Fruit fly (Drosophila melanogaster) whole organism, embryonic: ENCODE data around the gene anchor.

Experiments used
- Abd-B ChIP-seq: fragments of 200-800 bp; sonication (Bioruptor generic); optimal IDR thresholded peaks from 2 replicates; lab custom pipeline; 2018; ENCODE audit warnings: missing biosample characterization, mild to moderate bottlenecking, missing genetic modification characterization, moderate library complexity
- Ada2b ChIP-seq: fragments of 200-800 bp; sonication (Bioruptor generic); IDR thresholded peaks from 2 replicates; pipeline ENCODE4 v1.3.6; 2022; ENCODE audit warnings: missing biosample characterization, missing genetic modification characterization
- Blimp-1 ChIP-seq: fragments of 200-800 bp; sonication (Bioruptor generic); optimal IDR thresholded peaks from 3 replicates; lab custom pipeline; 2018; ENCODE audit warnings: missing biosample characterization, missing genetic modification characterization, mild to moderate bottlenecking, moderate library complexity, missing genetic modification reagents
- CG10959 ChIP-seq: fragments of 200-800 bp; sonication (Bioruptor generic); IDR thresholded peaks from 2 replicates; pipeline ENCODE4 v1.3.6; 2022; ENCODE audit warnings: missing biosample characterization, missing genetic modification characterization
- CG11456 ChIP-seq: fragments of 200-800 bp; sonication (Bioruptor generic); IDR thresholded peaks from 3 replicates; pipeline ENCODE4 v1.3.6; 2022; ENCODE audit warnings: missing biosample characterization, missing genetic modification characterization
- CG12155 ChIP-seq: fragments of 200-800 bp; sonication (Bioruptor generic); optimal IDR thresholded peaks from 3 replicates; lab custom pipeline; 2016; ENCODE audit warnings: missing biosample characterization, missing genetic modification characterization
- CG1233 ChIP-seq: fragments of 200-800 bp; sonication (Bioruptor generic); optimal IDR thresholded peaks from 4 replicates; lab custom pipeline; 2018; ENCODE audit warnings: missing biosample characterization, mild to moderate bottlenecking, missing genetic modification characterization
- CG14050 ChIP-seq: fragments of 200-800 bp; sonication (Bioruptor generic); IDR thresholded peaks from 3 replicates; pipeline ENCODE4 v1.3.6; 2022; ENCODE audit warnings: missing biosample characterization, missing genetic modification characterization
- CG14965 ChIP-seq: fragments of 200-800 bp; sonication (Bioruptor generic); optimal IDR thresholded peaks from 2 replicates; lab custom pipeline; 2016; ENCODE audit warnings: missing biosample characterization, missing genetic modification characterization, borderline replicate concordance
- CG1529 ChIP-seq: fragments of 200-800 bp; sonication (Bioruptor generic); optimal IDR thresholded peaks from 3 replicates; lab custom pipeline; 2018; ENCODE audit warnings: missing biosample characterization, missing genetic modification characterization
- CG15514 ChIP-seq: fragments of 200-800 bp; sonication (Bioruptor generic); optimal IDR thresholded peaks from 3 replicates; lab custom pipeline; 2017; ENCODE audit warnings: missing biosample characterization, missing genetic modification characterization, mild to moderate bottlenecking, moderate library complexity, missing genetic modification reagents
- CG18262 ChIP-seq: fragments of 200-800 bp; optimal IDR thresholded peaks from 3 replicates; lab custom pipeline; 2019; ENCODE audit warnings: missing biosample characterization, mild to moderate bottlenecking, missing genetic modification characterization, moderate library complexity
- CG2202 ChIP-seq: fragments of 200-800 bp; sonication (Bioruptor generic); optimal IDR thresholded peaks from 2 replicates; lab custom pipeline; 2018; ENCODE audit warnings: missing biosample characterization, mild to moderate bottlenecking, missing genetic modification characterization
- CG3726 ChIP-seq: fragments of 200-800 bp; sonication (Bioruptor generic); IDR thresholded peaks from 3 replicates; pipeline ENCODE4, ENCODE4 v1.3.6; 2022; ENCODE audit warnings: missing biosample characterization, missing genetic modification characterization
- CG42726 ChIP-seq: fragments of 200-800 bp; sonication (Bioruptor generic); IDR thresholded peaks from 2 replicates; pipeline ENCODE4 v1.3.6; 2022; ENCODE audit warnings: missing biosample characterization, missing genetic modification characterization; ENCODE audit not compliant: partially characterized antibody
- CG4328 ChIP-seq: fragments of 200-800 bp; sonication (Bioruptor generic); optimal IDR thresholded peaks from 3 replicates; lab custom pipeline; 2017; ENCODE audit warnings: missing biosample characterization, missing genetic modification reagents, missing genetic modification characterization
- CG5180 ChIP-seq: fragments of 200-800 bp; sonication (Bioruptor generic); optimal IDR thresholded peaks from 3 replicates; lab custom pipeline; 2017; ENCODE audit warnings: missing biosample characterization, missing genetic modification characterization, mild to moderate bottlenecking, moderate library complexity, missing genetic modification reagents
- CG5245 ChIP-seq: fragments of 200-800 bp; sonication (Bioruptor generic); optimal IDR thresholded peaks from 3 replicates; lab custom pipeline; 2016; ENCODE audit warnings: missing biosample characterization, missing genetic modification characterization
- Doc3 ChIP-seq: fragments of 200-800 bp; sonication (Bioruptor generic); IDR thresholded peaks from 3 replicates; pipeline ENCODE4 v1.3.6; 2022; ENCODE audit warnings: missing biosample characterization, missing genetic modification characterization; ENCODE audit not compliant: partially characterized antibody
- Dref ChIP-seq: fragments of 200-800 bp; sonication (Bioruptor generic); IDR thresholded peaks from 2 replicates; pipeline ENCODE4 v1.3.6; 2022; ENCODE audit warnings: missing biosample characterization, missing genetic modification characterization
- GATAe ChIP-seq: fragments of 200-800 bp; sonication (Bioruptor generic); conservative IDR thresholded peaks from 2 replicates; pipeline ENCODE4 v1.3.6; 2022; ENCODE audit warnings: missing biosample characterization, missing genetic modification characterization
- Gug ChIP-seq: fragments of 200-800 bp; sonication (Bioruptor generic); IDR thresholded peaks from 4 replicates; pipeline ENCODE4 v1.3.6; 2022; ENCODE audit warnings: missing biosample characterization, missing genetic modification characterization
- HLH4C ChIP-seq: fragments of 200-800 bp; sonication (Bioruptor generic); IDR thresholded peaks from 3 replicates; pipeline ENCODE4 v1.3.6; 2022; ENCODE audit warnings: missing biosample characterization, missing genetic modification characterization; ENCODE audit not compliant: partially characterized antibody
- HLHmδ ChIP-seq: fragments of 200-800 bp; sonication (Bioruptor generic); optimal IDR thresholded peaks from 2 replicates; lab custom pipeline; 2018; ENCODE audit warnings: missing biosample characterization, mild to moderate bottlenecking, missing genetic modification characterization, moderate library complexity
- Hr3 ChIP-seq: fragments of 200-800 bp; sonication (Bioruptor generic); optimal IDR thresholded peaks from 3 replicates; lab custom pipeline; 2016; ENCODE audit warnings: missing biosample characterization, missing genetic modification characterization
- Hr78 ChIP-seq, 2 experiments: fragments of 200-800 bp in 1 of 2; fragments of >200 bp in 1 of 2; sonication (Bioruptor generic) in 1 of 2; optimal IDR thresholded peaks; 2 replicates each; lab custom pipeline; 2017 to 2019; ENCODE audit warnings: missing biosample characterization in 2 of 2, missing genetic modification characterization in 2 of 2, mild to moderate bottlenecking in 1 of 2, moderate library complexity in 1 of 2
- MESR4 ChIP-seq: fragments of 200-800 bp; sonication (Bioruptor generic); optimal IDR thresholded peaks from 2 replicates; lab custom pipeline; 2018; ENCODE audit warnings: missing biosample characterization, mild to moderate bottlenecking, missing genetic modification characterization, moderate library complexity
- Meics ChIP-seq: fragments of 200-800 bp; sonication (Bioruptor generic); optimal IDR thresholded peaks from 2 replicates; lab custom pipeline; 2017; ENCODE audit warnings: missing biosample characterization, mild to moderate bottlenecking, missing genetic modification characterization
- NC2α ChIP-seq: fragments of 200-800 bp; sonication (Bioruptor generic); optimal IDR thresholded peaks from 2 replicates; lab custom pipeline; 2016; ENCODE audit warnings: missing biosample characterization, missing genetic modification characterization
- Sox100B ChIP-seq: fragments of 200-800 bp; sonication (Bioruptor generic); optimal IDR thresholded peaks from 3 replicates; lab custom pipeline; 2018; ENCODE audit warnings: missing biosample characterization, mild to moderate bottlenecking, missing genetic modification characterization
- aop ChIP-seq: fragments of 200-800 bp; sonication (Bioruptor generic); IDR thresholded peaks from 2 replicates; pipeline ENCODE4 v1.3.6; 2022; ENCODE audit warnings: missing biosample characterization, missing genetic modification characterization
- bab2 ChIP-seq: fragments of 200-800 bp; sonication (Bioruptor generic); optimal IDR thresholded peaks from 2 replicates; lab custom pipeline; 2016; ENCODE audit warnings: missing biosample characterization, missing genetic modification characterization
- bcd ChIP-seq: fragments of 200-800 bp; sonication (Bioruptor generic); optimal IDR thresholded peaks from 2 replicates; lab custom pipeline; 2017; ENCODE audit warnings: missing biosample characterization, mild to moderate bottlenecking, missing genetic modification characterization
- cas ChIP-seq: fragments of 200-800 bp; sonication (Bioruptor generic); IDR thresholded peaks from 2 replicates; pipeline ENCODE4 v1.3.6; 2022; ENCODE audit warnings: missing biosample characterization, missing genetic modification characterization
- crc ChIP-seq: fragments of 200-800 bp; sonication (Bioruptor generic); optimal IDR thresholded peaks from 2 replicates; lab custom pipeline; 2016; ENCODE audit warnings: missing biosample characterization, missing genetic modification characterization
- dpn ChIP-seq, 2 experiments: fragments of 200-800 bp; sonication (Bioruptor generic); optimal IDR thresholded peaks; 3 replicates each; lab custom pipeline; 2016; ENCODE audit warnings: missing biosample characterization in 2 of 2, missing genetic modification characterization in 2 of 2
- ind ChIP-seq: fragments of 200-800 bp; sonication (Bioruptor generic); optimal IDR thresholded peaks from 3 replicates; lab custom pipeline; 2016; ENCODE audit warnings: missing biosample characterization, missing genetic modification characterization
- jigr1 ChIP-seq: fragments of 200-800 bp; sonication (Bioruptor generic); IDR thresholded peaks from 3 replicates; pipeline ENCODE4 v1.3.6; 2022; ENCODE audit warnings: missing biosample characterization, missing genetic modification characterization
- lola ChIP-seq, 3 experiments: fragments of >200 bp in 2 of 3; fragments of 200-800 bp in 1 of 3; sonication (Bioruptor generic) in 1 of 3; optimal IDR thresholded peaks; 2 replicates each; lab custom pipeline; 2017 to 2019; ENCODE audit warnings: missing biosample characterization in 3 of 3, missing genetic modification characterization in 3 of 3, mild to moderate bottlenecking in 1 of 3, moderate library complexity in 1 of 3
- pros ChIP-seq: fragments of 200-800 bp; sonication (Bioruptor generic); optimal IDR thresholded peaks from 3 replicates; lab custom pipeline; 2019; ENCODE audit warnings: missing biosample characterization, mild to moderate bottlenecking, missing genetic modification characterization, moderate library complexity
- pzg ChIP-seq: fragments of 200-800 bp; sonication (Bioruptor generic); optimal IDR thresholded peaks from 3 replicates; lab custom pipeline; 2018; ENCODE audit warnings: missing biosample characterization, mild to moderate bottlenecking, missing genetic modification characterization, moderate library complexity
- ro ChIP-seq: fragments of 200-800 bp; sonication (Bioruptor generic); IDR thresholded peaks from 2 replicates; pipeline ENCODE4 v1.3.6; 2022; ENCODE audit warnings: missing biosample characterization, missing genetic modification characterization
- schlank ChIP-seq: fragments of 200-800 bp; sonication (Bioruptor generic); optimal IDR thresholded peaks from 2 replicates; lab custom pipeline; 2018; ENCODE audit warnings: missing biosample characterization, mild to moderate bottlenecking, missing genetic modification characterization
- scrt ChIP-seq: fragments of 200-800 bp; sonication (Bioruptor generic); optimal IDR thresholded peaks from 2 replicates; lab custom pipeline; 2018; ENCODE audit warnings: missing biosample characterization, mild to moderate bottlenecking, missing genetic modification characterization, moderate library complexity
- slou ChIP-seq: fragments of 200-800 bp; sonication (Bioruptor generic); optimal IDR thresholded peaks from 3 replicates; lab custom pipeline; 2016; ENCODE audit warnings: missing biosample characterization, missing genetic modification characterization
- slp2 ChIP-seq: fragments of 200-800 bp; sonication (Bioruptor generic); optimal IDR thresholded peaks from 2 replicates; lab custom pipeline; 2016; ENCODE audit warnings: missing biosample characterization, missing genetic modification characterization
- unc-4 ChIP-seq: fragments of 200-800 bp; sonication (Bioruptor generic); IDR thresholded peaks from 2 replicates; pipeline ENCODE4 v1.3.6; 2022; ENCODE audit warnings: missing biosample characterization, missing genetic modification characterization; ENCODE audit not compliant: partially characterized antibody

The anchor gene

dm6 chr3L:17658423-17659267 is 37.0 kb downstream of the anchor start (continued):
- TF ChIP-seq CG42726 (no peak), aop (GFP tag; lab: Robert Waterston, UW) (0 out of 2 replicates have a peak, but pooled peaks have one; percentile 65), jigr1 (GFP tag; lab: Robert Waterston, UW) (peak; percentile 70; the same call in 2 of the 3 replicates), Ada2b (GFP tag; lab: Robert Waterston, UW) (peak; percentile 91), CG4328 (no peak), Hr78 (GFP tag; optimal IDR thresholded peaks at IDR 0.05; lab: Kevin White, UChicago) (peak in 1 of 2 experiments; percentile 55), MESR4 (peak; percentile 27), CG5245 (GFP tag; lab: Kevin White, UChicago) (peak; percentile 85), unc-4 (peak; percentile 16; the same call in 1 of the 2 replicates), pros (GFP tag; lab: Kevin White, UChicago) (no peak), CG15514 (peak; percentile 82), Sox100B (GFP tag; lab: Kevin White, UChicago) (peak; percentile 42), Doc3 (GFP tag; lab: Robert Waterston, UW) (no peak), Gug (peak; percentile 96), ro (GFP tag; lab: Robert Waterston, UW) (peak; percentile 72), ind (GFP tag; lab: Kevin White, UChicago) (peak; percentile 90), slp2 (GFP tag; lab: Kevin White, UChicago) (peak; percentile 84), cas (GFP tag; lab: Robert Waterston, UW) (peak; percentile 85), CG18262 (tag; lab: Kevin White, UChicago) (peak; percentile 68), GATAe (GFP tag; lab: Robert Waterston, UW) (peak; percentile 82), slou (GFP tag; lab: Kevin White, UChicago) (peak; percentile 77), CG3726 (GFP tag; lab: Robert Waterston, UW) (peak; percentile 79; the same call in 1 of the 3 replicates), dpn (GFP tag; optimal IDR thresholded peaks at IDR 0.05; lab: Kevin White, UChicago) (peak; percentile 93 to 94), Dref (GFP tag; lab: Robert Waterston, UW) (peak; percentile 49), CG1529 (peak; percentile 73), Meics (peak; percentile 89), CG11456 (GFP tag; lab: Robert Waterston, UW) (peak; percentile 94), Blimp-1 (GFP tag; lab: Kevin White, UChicago) (peak; percentile 81), pzg (GFP tag; lab: Kevin White, UChicago) (peak; percentile 27), scrt (peak; percentile 81), NC2α (GFP tag; lab: Kevin White, UChicago) (peak; percentile 66), Abd-B (peak; percentile 71), HLHmδ (GFP tag; lab: Kevin White, UChicago) (peak; percentile 51), CG2202 (tag; lab: Kevin White, UChicago) (peak; percentile 56), Hr3 (GFP tag; lab: Kevin White, UChicago) (peak; percentile 75), CG1233 (GFP tag; lab: Kevin White, UChicago) (peak; percentile 83), CG12155 (peak; percentile 85), CG14050 (GFP tag; lab: Robert Waterston, UW) (peak; percentile 85), schlank (tag; lab: Kevin White, UChicago) (peak; percentile 92), CG14965 (GFP tag; lab: Kevin White, UChicago) (peak; percentile 69), crc (GFP tag; lab: Kevin White, UChicago) (peak; percentile 88), lola (GFP tag; optimal IDR thresholded peaks at IDR 0.05; lab: Kevin White, UChicago) (peak in 1 of 3 experiments; percentile 65), bab2 (GFP tag; lab: Kevin White, UChicago) (peak; percentile 92), CG5180 (GFP tag; lab: Kevin White, UChicago) (peak; percentile 40), CG10959 (GFP tag; lab: Robert Waterston, UW) (peak; percentile 46; the same call in 1 of the 2 replicates), bcd (GFP tag; lab: Kevin White, UChicago) (peak; percentile 87), HLH4C (GFP tag; lab: Robert Waterston, UW) (no peak)
